Fruit fly (Drosophila melanogaster) whole organism, embryonic: ENCODE results near the gene CIA30.

Experiments
- Adf1 ChIP-seq: fragments of 200-800 bp; sonication (Bioruptor generic); IDR thresholded peaks from 2 replicates; pipeline ENCODE4 v1.3.6; 2022; ENCODE audit warnings: missing biosample characterization, missing genetic modification characterization
- BtbVII ChIP-seq: fragments of 200-800 bp; sonication (Bioruptor generic); optimal IDR thresholded peaks from 3 replicates; lab custom pipeline; 2017; ENCODE audit warnings: missing biosample characterization, mild to moderate bottlenecking, missing genetic modification characterization
- CG10274 ChIP-seq: fragments of 200-800 bp; sonication (Bioruptor generic); optimal IDR thresholded peaks from 3 replicates; lab custom pipeline; 2017; ENCODE audit warnings: missing biosample characterization, mild to moderate bottlenecking, missing genetic modification characterization
- CG10431 ChIP-seq: fragments of 200-800 bp; sonication (Bioruptor generic); optimal IDR thresholded peaks from 3 replicates; lab custom pipeline; 2018; ENCODE audit warnings: missing biosample characterization, mild to moderate bottlenecking, missing genetic modification characterization
- CG12391 ChIP-seq: fragments of 200-800 bp; sonication (Bioruptor generic); optimal IDR thresholded peaks from 3 replicates; lab custom pipeline; 2018; ENCODE audit warnings: missing biosample characterization, mild to moderate bottlenecking, missing genetic modification characterization, moderate library complexity
- CG13287 ChIP-seq: fragments of 200-800 bp; sonication (Bioruptor generic); IDR thresholded peaks from 2 replicates; pipeline ENCODE4 v1.3.6; 2022; ENCODE audit warnings: missing biosample characterization, missing genetic modification characterization; ENCODE audit not compliant: partially characterized antibody
- CG15479 ChIP-seq: fragments of 200-800 bp; sonication (Bioruptor generic); optimal IDR thresholded peaks from 3 replicates; lab custom pipeline; 2019; ENCODE audit warnings: missing biosample characterization, mild to moderate bottlenecking, missing genetic modification characterization, moderate library complexity
- CG1602 ChIP-seq: fragments of 200-800 bp; sonication (Bioruptor generic); optimal IDR thresholded peaks from 3 replicates; lab custom pipeline; 2016; ENCODE audit warnings: missing biosample characterization, missing genetic modification characterization
- CG17612 ChIP-seq: fragments of 200-800 bp; sonication (Bioruptor generic); IDR thresholded peaks from 2 replicates; pipeline ENCODE4 v1.3.6; 2022; ENCODE audit warnings: missing biosample characterization, missing genetic modification characterization
- CG2116 ChIP-seq: fragments of 200-800 bp; sonication (Bioruptor generic); optimal IDR thresholded peaks from 3 replicates; lab custom pipeline; 2018; ENCODE audit warnings: missing biosample characterization, mild to moderate bottlenecking, missing genetic modification characterization
- CG32767 ChIP-seq: fragments of 200-800 bp; sonication (Bioruptor generic); IDR thresholded peaks from 2 replicates; pipeline ENCODE4 v1.3.6; 2022; ENCODE audit warnings: missing biosample characterization, missing genetic modification characterization
- CG33213 ChIP-seq: fragments of 200-800 bp; sonication (Bioruptor generic); optimal IDR thresholded peaks from 3 replicates; lab custom pipeline; 2016; ENCODE audit warnings: missing biosample characterization, missing genetic modification characterization
- CG4707 ChIP-seq: fragments of 200-800 bp; sonication (Bioruptor generic); optimal IDR thresholded peaks from 2 replicates; lab custom pipeline; 2018; ENCODE audit warnings: missing biosample characterization, mild to moderate bottlenecking, missing genetic modification characterization, moderate library complexity
- CG6791 ChIP-seq: fragments of 200-800 bp; sonication (Bioruptor generic); IDR thresholded peaks from 3 replicates; pipeline ENCODE4 v1.3.6; 2022; ENCODE audit warnings: missing biosample characterization, missing genetic modification characterization; ENCODE audit not compliant: partially characterized antibody
- CG8765 ChIP-seq: fragments of 200-800 bp; sonication (Bioruptor generic); IDR thresholded peaks from 2 replicates; pipeline ENCODE4 v1.3.6; 2022; ENCODE audit warnings: missing biosample characterization, missing genetic modification characterization
- D19A ChIP-seq: fragments of 200-800 bp; optimal IDR thresholded peaks from 3 replicates; lab custom pipeline; 2019; ENCODE audit warnings: missing biosample characterization, mild to moderate bottlenecking, missing genetic modification characterization, moderate library complexity
- Dip2 ChIP-seq: fragments of 200-800 bp; sonication (Bioruptor generic); IDR thresholded peaks from 2 replicates; pipeline ENCODE4 v1.3.6; 2022; ENCODE audit warnings: missing biosample characterization, missing genetic modification characterization
- HLH54F ChIP-seq: fragments of 200-800 bp; sonication (Bioruptor generic); optimal IDR thresholded peaks from 3 replicates; lab custom pipeline; 2016; ENCODE audit warnings: missing biosample characterization, missing genetic modification characterization
- Hmx ChIP-seq: fragments of 200-800 bp; sonication (Bioruptor generic); optimal IDR thresholded peaks from 2 replicates; lab custom pipeline; 2016; ENCODE audit warnings: missing biosample characterization, missing genetic modification characterization
- Oaz ChIP-seq: fragments of 200-800 bp; sonication (Bioruptor generic); IDR thresholded peaks from 2 replicates; pipeline ENCODE4 v1.3.6; 2022; ENCODE audit warnings: missing biosample characterization, missing genetic modification characterization
- Optix ChIP-seq: fragments of 200-800 bp; sonication (Bioruptor generic); IDR thresholded peaks from 3 replicates; pipeline ENCODE4 v1.3.6; 2022; ENCODE audit warnings: missing biosample characterization, missing genetic modification characterization
- Scr ChIP-seq: fragments of 200-800 bp; sonication (Bioruptor generic); IDR thresholded peaks from 2 replicates; pipeline ENCODE4 v1.3.6; 2022; ENCODE audit warnings: missing biosample characterization, missing genetic modification characterization; ENCODE audit not compliant: partially characterized antibody
- Sry-δ ChIP-seq: fragments of 200-800 bp; sonication (Bioruptor generic); optimal IDR thresholded peaks from 2 replicates; lab custom pipeline; 2016; ENCODE audit warnings: missing biosample characterization, missing genetic modification characterization
- Stat92E ChIP-seq, 3 experiments: fragments of >200 bp in 2 of 3; fragments of 200-800 bp in 1 of 3; sonication (Bioruptor generic) in 1 of 3; optimal IDR thresholded peaks; 2 replicates each; lab custom pipeline; 2017 to 2019; ENCODE audit warnings: missing biosample characterization in 3 of 3, missing genetic modification characterization in 3 of 3, mild to moderate bottlenecking in 1 of 3, moderate library complexity in 1 of 3
- Taf1 ChIP-seq: fragments of 200-800 bp; sonication (Bioruptor generic); IDR thresholded peaks from 2 replicates; pipeline ENCODE4 v1.3.6; 2022; ENCODE audit warnings: missing biosample characterization, missing genetic modification characterization
- YL-1 ChIP-seq: fragments of 200-800 bp; sonication (Bioruptor generic); optimal IDR thresholded peaks from 3 replicates; lab custom pipeline; 2017; ENCODE audit warnings: missing biosample characterization, mild to moderate bottlenecking, missing genetic modification characterization
- chinmo ChIP-seq: fragments of 200-800 bp; sonication (Bioruptor generic); IDR thresholded peaks from 4 replicates; pipeline ENCODE4 v1.3.6; 2022; ENCODE audit warnings: missing biosample characterization, missing genetic modification characterization; ENCODE audit not compliant: partially characterized antibody
- crol ChIP-seq: fragments of 200-800 bp; sonication (Bioruptor generic); IDR thresholded peaks from 2 replicates; pipeline ENCODE4 v1.3.6; 2022; ENCODE audit warnings: missing biosample characterization, missing genetic modification characterization
- danr ChIP-seq: fragments of 200-800 bp; sonication (Bioruptor generic); IDR thresholded peaks from 2 replicates; pipeline ENCODE4 v1.3.6; 2022; ENCODE audit warnings: missing biosample characterization, missing genetic modification characterization
- fd96Cb ChIP-seq: fragments of 200-800 bp; sonication (Bioruptor generic); optimal IDR thresholded peaks from 2 replicates; lab custom pipeline; 2018; ENCODE audit warnings: missing biosample characterization, mild to moderate bottlenecking, missing genetic modification characterization, moderate library complexity
- gcm2 ChIP-seq: fragments of 200-800 bp; sonication (Bioruptor generic); optimal IDR thresholded peaks from 2 replicates; lab custom pipeline; 2016; ENCODE audit warnings: missing biosample characterization, missing genetic modification characterization
- grn ChIP-seq: fragments of 200-800 bp; sonication (Bioruptor generic); optimal IDR thresholded peaks from 3 replicates; lab custom pipeline; 2017; ENCODE audit warnings: missing biosample characterization, missing genetic modification characterization
- gsb ChIP-seq: fragments of 200-800 bp; sonication (Bioruptor generic); IDR thresholded peaks from 2 replicates; pipeline ENCODE4 v1.3.6; 2022; ENCODE audit warnings: missing biosample characterization, missing genetic modification characterization
- lbe ChIP-seq: fragments of 200-800 bp; sonication (Bioruptor generic); optimal IDR thresholded peaks from 2 replicates; lab custom pipeline; 2016; ENCODE audit warnings: missing biosample characterization, mild to moderate bottlenecking, missing genetic modification characterization
- lov ChIP-seq, 2 experiments: fragments of 200-800 bp in 1 of 2; fragments of >200 bp in 1 of 2; sonication (Bioruptor generic) in 1 of 2; IDR thresholded peaks in 1 of 2; optimal IDR thresholded peaks in 1 of 2; 2 replicates in 1 of 2; 3 replicates in 1 of 2; pipeline versions ENCODE4 v1.3.6 to Lab custom; 2017 to 2022; ENCODE audit warnings: missing biosample characterization in 1 of 2, missing genetic modification characterization in 1 of 2
- peb ChIP-seq: fragments of 200-800 bp; sonication (Bioruptor generic); IDR thresholded peaks from 2 replicates; pipeline ENCODE4 v1.3.6; 2022; ENCODE audit warnings: missing biosample characterization, missing genetic modification characterization
- pita ChIP-seq: fragments of 200-800 bp; sonication (Bioruptor generic); optimal IDR thresholded peaks from 2 replicates; lab custom pipeline; 2017; ENCODE audit warnings: missing biosample characterization, mild to moderate bottlenecking, missing genetic modification characterization
- pnt ChIP-seq: fragments of 200-800 bp; sonication (Bioruptor generic); optimal IDR thresholded peaks from 3 replicates; lab custom pipeline; 2016; ENCODE audit warnings: missing biosample characterization, missing genetic modification characterization
- pros ChIP-seq: fragments of 200-800 bp; sonication (Bioruptor generic); optimal IDR thresholded peaks from 3 replicates; lab custom pipeline; 2019; ENCODE audit warnings: missing biosample characterization, mild to moderate bottlenecking, missing genetic modification characterization, moderate library complexity
- psq ChIP-seq: fragments of 200-800 bp; sonication (Bioruptor generic); optimal IDR thresholded peaks from 2 replicates; lab custom pipeline; 2017; ENCODE audit warnings: missing biosample characterization, missing genetic modification characterization
- run ChIP-seq: fragments of 200-800 bp; sonication (Bioruptor generic); optimal IDR thresholded peaks from 3 replicates; lab custom pipeline; 2018; ENCODE audit warnings: missing biosample characterization, mild to moderate bottlenecking, missing genetic modification characterization
- scrt ChIP-seq: fragments of 200-800 bp; sonication (Bioruptor generic); optimal IDR thresholded peaks from 2 replicates; lab custom pipeline; 2018; ENCODE audit warnings: missing biosample characterization, mild to moderate bottlenecking, missing genetic modification characterization, moderate library complexity
- slp2 ChIP-seq: fragments of 200-800 bp; sonication (Bioruptor generic); optimal IDR thresholded peaks from 2 replicates; lab custom pipeline; 2016; ENCODE audit warnings: missing biosample characterization, missing genetic modification characterization
- tna ChIP-seq: fragments of 200-800 bp; sonication (Bioruptor generic); IDR thresholded peaks from 2 replicates; pipeline ENCODE4 v1.3.6; 2022; ENCODE audit warnings: missing biosample characterization, missing genetic modification characterization; ENCODE audit not compliant: partially characterized antibody
- toy ChIP-seq: fragments of 200-800 bp; sonication (Bioruptor generic); IDR thresholded peaks from 2 replicates; pipeline ENCODE4 v1.3.6; 2022; ENCODE audit warnings: missing biosample characterization, missing genetic modification characterization
- unc-4 ChIP-seq: fragments of 200-800 bp; sonication (Bioruptor generic); IDR thresholded peaks from 2 replicates; pipeline ENCODE4 v1.3.6; 2022; ENCODE audit warnings: missing biosample characterization, missing genetic modification characterization; ENCODE audit not compliant: partially characterized antibody
- vvl ChIP-seq: fragments of 200-800 bp; sonication (Bioruptor generic); IDR thresholded peaks from 2 replicates; pipeline ENCODE4 v1.3.6; 2022; ENCODE audit warnings: missing biosample characterization, missing genetic modification characterization
- wek ChIP-seq: fragments of 200-800 bp; sonication (Bioruptor generic); optimal IDR thresholded peaks from 3 replicates; lab custom pipeline; 2018; ENCODE audit warnings: missing biosample characterization, mild to moderate bottlenecking, missing genetic modification characterization, moderate library complexity

The CIA30 gene

DNA sequence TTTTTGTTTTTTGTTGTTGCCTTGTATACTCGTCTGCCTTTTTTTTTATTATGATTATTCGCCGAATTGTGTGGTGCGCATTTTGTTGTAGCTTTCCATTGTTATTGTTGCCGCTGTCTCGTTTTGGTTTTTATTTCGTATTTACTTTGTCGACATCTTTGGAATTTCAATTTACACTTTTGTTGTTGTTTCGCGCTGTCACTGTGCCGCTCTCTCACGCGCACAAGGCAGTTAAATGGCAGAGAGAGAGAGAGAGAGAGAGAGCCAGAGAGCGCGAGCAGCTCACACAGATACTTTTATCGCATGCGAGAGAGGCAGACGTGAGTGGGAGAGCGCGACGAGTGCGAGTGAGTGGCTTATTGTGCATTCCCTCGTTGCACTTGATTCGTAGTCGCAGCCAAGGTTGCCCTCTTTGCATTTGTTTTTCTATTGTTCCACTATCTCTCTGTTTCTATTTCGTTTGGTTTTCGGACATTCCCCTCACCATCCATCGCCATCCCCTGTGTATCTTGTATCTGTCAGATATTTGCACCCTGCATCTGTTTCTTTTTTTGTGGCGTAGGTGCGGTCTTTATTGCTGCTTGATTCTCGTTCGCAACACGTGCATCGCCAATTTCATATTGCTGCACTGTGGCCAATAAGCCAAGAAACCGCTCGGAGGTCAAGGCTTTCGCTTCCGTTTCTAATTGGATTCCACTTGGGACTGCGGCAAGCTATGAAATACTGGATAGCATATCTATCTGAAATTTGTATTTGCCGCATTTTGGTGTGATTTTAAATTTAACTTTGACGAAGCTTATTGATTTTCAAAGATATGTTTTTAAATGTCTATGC, 37.8 kb downstream of the CIA30 start (continued):
- TF ChIP-seq danr (GFP tag; lab: Robert Waterston, UW) (no peak), CG32767 (no peak), scrt (GFP tag; lab: Kevin White, UChicago) (no peak), CG2116 (GFP tag; lab: Kevin White, UChicago) (no peak), Hmx (GFP tag; lab: Kevin White, UChicago) (no peak), HLH54F (GFP tag; lab: Kevin White, UChicago) (no peak), Sry-δ (no peak), unc-4 (GFP tag; lab: Robert Waterston, UW) (peak; percentile 56), CG8765 (no peak), CG17612 (no peak), CG13287 (GFP tag; lab: Robert Waterston, UW) (peak; percentile 50; the same call in 1 of the 2 replicates), pnt (no peak), CG1602 (no peak), crol (GFP tag; lab: Robert Waterston, UW) (peak; percentile 70; the same call in 1 of the 2 replicates), Dip2 (no peak), Optix (GFP tag; lab: Robert Waterston, UW) (no peak), run (tag; lab: Kevin White, UChicago) (peak; percentile 24), CG10274 (GFP tag; lab: Kevin White, UChicago) (no peak), lov (optimal IDR thresholded peaks at IDR 0.05; lab: Kevin White, UChicago) (no peak), lov (GFP tag; IDR thresholded peaks at IDR 0.05; lab: Robert Waterston, UW) (no peak), gsb (no peak), grn (GFP tag; lab: Kevin White, UChicago) (no peak), toy (GFP tag; lab: Robert Waterston, UW) (no peak), YL-1 (GFP tag; lab: Kevin White, UChicago) (peak; percentile 8), psq (peak; percentile 66), CG4707 (GFP tag; lab: Kevin White, UChicago) (peak; percentile 22), Scr (GFP tag; lab: Robert Waterston, UW) (peak; percentile 43; the same call in 1 of the 2 replicates), vvl (GFP tag; lab: Robert Waterston, UW) (peak; percentile 43; the same call in 1 of the 2 replicates), CG33213 (GFP tag; lab: Kevin White, UChicago) (no peak), CG10431 (no peak), fd96Cb (tag; lab: Kevin White, UChicago) (no peak), CG6791 (GFP tag; lab: Robert Waterston, UW) (peak; percentile 19; the same call in 1 of the 3 replicates), CG12391 (tag; lab: Kevin White, UChicago) (no peak), Taf1 (GFP tag; lab: Robert Waterston, UW) (no peak), Adf1 (GFP tag; lab: Robert Waterston, UW) (no peak; the same call in 1 of the 2 replicates), Oaz (GFP tag; lab: Robert Waterston, UW) (no peak), lbe (GFP tag; lab: Kevin White, UChicago) (peak; percentile 84), pita (GFP tag; lab: Kevin White, UChicago) (no peak), wek (GFP tag; lab: Kevin White, UChicago) (peak; percentile 59), gcm2 (GFP tag; lab: Kevin White, UChicago) (no peak), slp2 (GFP tag; lab: Kevin White, UChicago) (no peak), tna (GFP tag; lab: Robert Waterston, UW) (peak; percentile 49; the same call in 1 of the 2 replicates), Stat92E (GFP tag; optimal IDR thresholded peaks at IDR 0.05; lab: Kevin White, UChicago) (peak in 1 of 3 experiments; percentile 15), pros (GFP tag; lab: Kevin White, UChicago) (peak; percentile 29), CG15479 (GFP tag; lab: Kevin White, UChicago) (peak; percentile 88), D19A (tag; lab: Kevin White, UChicago) (no peak), chinmo (GFP tag; lab: Robert Waterston, UW) (peak; percentile 97), peb (GFP tag; lab: Robert Waterston, UW) (no peak), BtbVII (GFP tag; lab: Kevin White, UChicago) (peak; percentile 26)
